Worm (Caenorhabditis elegans): Measurements from ENCODE around the gene sax-3.

Gene sax-3

ce11 chrX:3414660-3415144 is 51.0 kb downstream of the sax-3 start, which contains the start of gene dhs-27:
TSS of gene dhs-27 (minus strand) at chrX:3414710.
- TF ChIP-seq flt-1 (GFP tag; IDR thresholded peaks at IDR 0.05) (no peak), cog-1 (tag; optimal IDR thresholded peaks at IDR 0.05) (no peak), T22C8.4 (GFP tag; IDR thresholded peaks at IDR 0.05) (no peak), klf-2 (GFP tag; conservative IDR thresholded peaks at IDR 0.05) (no peak), med-1 (GFP tag; optimal IDR thresholded peaks at IDR 0.05; ENCODE audit: insufficient read depth) (no peak), ztf-23 (GFP tag; IDR thresholded peaks at IDR 0.05) (no peak), tab-1 (GFP tag; IDR thresholded peaks at IDR 0.05) (no peak), ztf-29 (GFP tag; IDR thresholded peaks at IDR 0.05) (no peak), ref-1 (GFP tag; conservative IDR thresholded peaks at IDR 0.05) (no peak)

DNA sequence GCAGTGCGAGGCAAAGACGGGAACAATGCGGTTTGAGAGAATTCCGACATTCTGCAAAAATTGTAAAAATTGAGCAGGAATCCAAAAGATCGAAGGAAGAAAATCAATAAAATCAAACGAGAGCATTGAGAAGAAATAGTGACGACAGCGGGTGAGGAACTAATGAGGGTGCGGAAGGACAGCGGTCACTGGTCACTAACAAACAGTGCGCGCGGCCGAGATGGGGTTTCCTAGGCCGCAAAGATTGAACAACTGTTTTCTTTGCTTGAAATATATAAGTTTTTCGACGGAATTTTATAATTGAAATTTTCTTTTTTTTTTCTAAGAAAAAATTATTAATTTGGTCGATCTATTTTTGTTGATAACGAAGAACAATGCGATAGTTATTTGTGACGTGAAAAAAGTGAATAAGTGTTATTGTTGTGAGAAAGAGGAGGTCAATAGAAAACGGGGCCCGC is 54.1 kb downstream of the sax-3 start, which contains the start of gene unc-78:
Gene unc-78, minus strand, starts transcription at position 51 of the 458 bp plus-strand sequence.
- TF ChIP-seq ztf-29 (GFP tag; IDR thresholded peaks at IDR 0.05) (no peak), klf-2 (GFP tag; conservative IDR thresholded peaks at IDR 0.05) (no peak), cog-1 (tag; optimal IDR thresholded peaks at IDR 0.05) (no peak), ref-1 (GFP tag; conservative IDR thresholded peaks at IDR 0.05) (no peak), flt-1 (GFP tag; IDR thresholded peaks at IDR 0.05) (no peak), T22C8.4 (GFP tag; IDR thresholded peaks at IDR 0.05) (no peak), ztf-23 (GFP tag; IDR thresholded peaks at IDR 0.05) (no peak), tab-1 (GFP tag; IDR thresholded peaks at IDR 0.05) (no peak), med-1 (GFP tag; optimal IDR thresholded peaks at IDR 0.05; ENCODE audit: insufficient read depth) (no peak)

DNA sequence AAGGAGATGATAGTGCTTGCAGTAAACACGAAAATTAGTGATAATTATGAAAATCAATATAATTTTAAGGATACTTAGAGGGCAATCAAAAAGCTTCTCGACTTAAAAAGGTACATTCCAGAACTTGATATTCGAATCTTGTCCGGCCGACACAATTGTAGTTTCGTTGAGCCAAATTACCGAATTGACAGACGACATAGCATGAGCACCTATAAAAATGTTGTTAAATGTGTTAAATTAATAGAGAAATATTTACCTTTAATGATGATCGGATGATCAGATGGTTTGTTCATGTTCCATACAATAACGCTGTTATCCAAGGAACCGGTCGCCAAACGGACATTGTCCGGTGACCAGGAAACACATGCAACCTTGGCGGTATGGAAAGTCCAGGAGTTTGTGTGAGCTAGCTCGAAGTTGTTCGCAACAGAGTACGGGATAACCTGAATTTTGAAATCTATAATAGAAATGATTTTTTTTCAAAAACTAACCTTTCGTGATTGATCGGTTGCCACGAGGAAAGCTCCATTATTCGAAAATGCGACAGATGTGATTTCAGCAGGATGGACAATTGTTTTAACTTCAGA is 56.9 kb downstream of the sax-3 start:
- TF ChIP-seq flt-1 (GFP tag; IDR thresholded peaks at IDR 0.05) = no peak
- no peak for TF ChIP-seq cog-1 (tag; optimal IDR thresholded peaks at IDR 0.05)
- TF ChIP-seq ztf-29 (GFP tag; IDR thresholded peaks at IDR 0.05) = no peak
- no peak for TF ChIP-seq med-1 (GFP tag; optimal IDR thresholded peaks at IDR 0.05; ENCODE audit: insufficient read depth)
- no peak for TF ChIP-seq klf-2 (GFP tag; conservative IDR thresholded peaks at IDR 0.05)
- no peak for TF ChIP-seq T22C8.4 (GFP tag; IDR thresholded peaks at IDR 0.05)
- no peak for TF ChIP-seq ztf-23 (GFP tag; IDR thresholded peaks at IDR 0.05)
- TF ChIP-seq tab-1 (GFP tag; IDR thresholded peaks at IDR 0.05) = no peak

ce11 chrX:3403195-3403594 is 62.5 kb downstream of the sax-3 start, which contains the start of gene vit-5:
TSS of gene vit-5 (plus strand) at chrX:3403471.
- no peak for TF ChIP-seq cog-1 (tag; optimal IDR thresholded peaks at IDR 0.05)
- no peak for TF ChIP-seq ztf-29 (GFP tag; IDR thresholded peaks at IDR 0.05)
- no peak for TF ChIP-seq flt-1 (GFP tag; IDR thresholded peaks at IDR 0.05)
- TF ChIP-seq ref-1 (GFP tag; conservative IDR thresholded peaks at IDR 0.05) = no peak
- TF ChIP-seq ztf-23 (GFP tag; IDR thresholded peaks at IDR 0.05) = no peak
- TF ChIP-seq med-1 (GFP tag; optimal IDR thresholded peaks at IDR 0.05; ENCODE audit: insufficient read depth) = no peak

Measured in whole organism, midembryonic.